Fruit fly (Drosophila melanogaster): Measurements from ENCODE around the gene CG4318.
A peak's percentile ranks its signal among the peaks of the same experiment; 100 is the strongest.

The CG4318 gene

DNA sequence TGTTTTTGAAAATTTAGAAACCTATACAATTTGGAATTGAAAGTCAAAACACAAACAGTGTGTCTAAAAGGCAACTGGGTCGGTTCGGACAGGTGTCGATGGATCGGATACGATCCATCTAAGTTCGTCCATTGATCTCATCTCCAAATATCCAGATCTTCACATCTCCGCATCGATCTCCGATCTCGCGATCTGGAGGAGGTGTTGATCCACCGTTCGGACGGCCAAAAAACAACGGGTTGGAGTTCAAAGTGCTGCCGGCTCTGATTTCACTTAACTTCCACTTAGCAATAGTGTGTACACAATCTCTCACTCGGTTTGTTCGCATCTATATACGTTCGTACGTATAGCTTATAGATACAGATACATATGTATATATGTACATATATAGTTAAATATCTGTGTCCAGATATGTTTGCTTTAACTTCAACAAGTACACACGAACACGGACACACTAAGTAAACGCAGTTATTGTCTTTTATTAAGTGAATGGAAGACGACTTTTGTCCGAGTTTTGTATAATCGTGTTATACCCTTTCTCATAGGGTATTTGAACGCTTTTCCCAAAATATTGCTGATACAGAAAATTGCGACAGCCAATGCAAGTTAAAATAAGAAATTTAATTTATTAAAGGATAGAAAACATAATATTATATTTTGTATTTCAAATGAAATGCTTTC, 46.4 kb downstream of the CG4318 start, which contains the start of gene Fer3HCH (continued):
- TF ChIP-seq Kr (GFP tag; optimal IDR thresholded peaks at IDR 0.05) (no peak), CG3065 (GFP tag; optimal IDR thresholded peaks at IDR 0.05) (no peak), nau (GFP tag; optimal IDR thresholded peaks at IDR 0.05) (no peak), so (GFP tag; IDR thresholded peaks at IDR 0.05) (no peak), mirr (GFP tag; optimal IDR thresholded peaks at IDR 0.05) (peak; percentile 33), CG10366 (GFP tag; IDR thresholded peaks at IDR 0.05) (no peak), dpn (GFP tag; optimal IDR thresholded peaks at IDR 0.05) (no peak), Myb (GFP tag; optimal IDR thresholded peaks at IDR 0.05) (no peak), pzg (GFP tag; optimal IDR thresholded peaks at IDR 0.05) (no peak), CG7357 (GFP tag; IDR thresholded peaks at IDR 0.05) (no peak), lab (GFP tag; optimal IDR thresholded peaks at IDR 0.05) (peak; percentile 13), gem (tag; optimal IDR thresholded peaks at IDR 0.05) (peak; percentile 39), insv (GFP tag; optimal IDR thresholded peaks at IDR 0.05) (no peak), Mrtf (GFP tag; IDR thresholded peaks at IDR 0.05) (no peak), dmrt11E (tag; optimal IDR thresholded peaks at IDR 0.05) (peak; percentile 15), org-1 (GFP tag; optimal IDR thresholded peaks at IDR 0.05) (peak; percentile 0), sima (GFP tag; optimal IDR thresholded peaks at IDR 0.05) (no peak), CG12155 (GFP tag; optimal IDR thresholded peaks at IDR 0.05) (no peak), YL-1 (GFP tag; optimal IDR thresholded peaks at IDR 0.05) (no peak), NFAT (GFP tag; IDR thresholded peaks at IDR 0.05) (no peak), pb (GFP tag; optimal IDR thresholded peaks at IDR 0.05) (no peak), NfI (GFP tag; optimal IDR thresholded peaks at IDR 0.05) (no peak), unpg (GFP tag; optimal IDR thresholded peaks at IDR 0.05) (peak; percentile 21), tgo (GFP tag; IDR thresholded peaks at IDR 0.05) (no peak), tap (tag; optimal IDR thresholded peaks at IDR 0.05) (no peak), wdn (GFP tag; IDR thresholded peaks at IDR 0.05) (no peak), Ets65A (GFP tag) (no peak), CG15601 (tag; optimal IDR thresholded peaks at IDR 0.05) (peak; percentile 20), CG10959 (GFP tag; IDR thresholded peaks at IDR 0.05) (no peak), Antp (GFP tag; optimal IDR thresholded peaks at IDR 0.05) (no peak), CG33557 (GFP tag; optimal IDR thresholded peaks at IDR 0.05) (peak; percentile 5), CG2199 (GFP tag; IDR thresholded peaks at IDR 0.05) (no peak), CG6654 (GFP tag; optimal IDR thresholded peaks at IDR 0.05) (no peak), CG7372 (GFP tag; IDR thresholded peaks at IDR 0.05) (no peak), Nf-YB (GFP tag; optimal IDR thresholded peaks at IDR 0.05) (no peak), nerfin-1 (tag; optimal IDR thresholded peaks at IDR 0.05) (peak; percentile 7), CG5953 (GFP tag; IDR thresholded peaks at IDR 0.05) (no peak), CG3281 (GFP tag; optimal IDR thresholded peaks at IDR 0.05) (peak; percentile 29), pita (GFP tag; optimal IDR thresholded peaks at IDR 0.05) (no peak), CG18619 (GFP tag; optimal IDR thresholded peaks at IDR 0.05) (peak; percentile 9), Drgx (GFP tag; IDR thresholded peaks at IDR 0.05) (no peak), CG9215 (GFP tag; IDR thresholded peaks at IDR 0.05) (no peak), prd (optimal IDR thresholded peaks at IDR 0.05) (no peak), prd (GFP tag; IDR thresholded peaks at IDR 0.05) (no peak), CG9609 (GFP tag; optimal IDR thresholded peaks at IDR 0.05) (no peak), CG2120 (GFP tag; optimal IDR thresholded peaks at IDR 0.05) (no peak), dan (GFP tag; IDR thresholded peaks at IDR 0.05) (no peak), trh (GFP tag; optimal IDR thresholded peaks at IDR 0.05) (no peak), CG4424 (GFP tag; optimal IDR thresholded peaks at IDR 0.05) (no peak), oc (tag; optimal IDR thresholded peaks at IDR 0.05) (no peak), Lpt (GFP tag; optimal IDR thresholded peaks at IDR 0.05) (no peak), CG18599 (GFP tag; optimal IDR thresholded peaks at IDR 0.05) (peak; percentile 19)
